Fruit fly (Drosophila melanogaster): ENCODE measurements around the gene CG14321.

The CG14321 gene

DNA sequence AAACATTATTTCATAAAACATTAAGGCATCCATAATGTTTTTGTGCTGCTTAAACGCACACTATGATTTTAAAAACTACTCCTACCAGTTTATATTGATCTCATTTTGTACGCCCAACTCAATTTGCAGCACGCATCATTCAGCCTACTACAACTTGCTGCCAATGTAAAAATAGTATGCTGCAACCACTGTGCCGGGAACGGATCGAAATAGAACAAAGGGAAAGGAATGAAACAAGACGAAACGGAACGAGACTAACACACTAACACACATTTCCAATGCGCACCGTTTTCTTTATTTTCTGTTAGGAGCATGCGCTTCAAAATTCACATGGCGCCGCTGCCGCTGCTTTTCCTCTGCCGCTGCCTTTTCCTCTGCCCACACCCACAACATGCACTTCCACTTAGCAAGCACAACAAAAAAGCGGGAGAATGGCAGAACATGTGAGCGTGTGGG lies 43.6 kb downstream of the CG14321 start (continued):
- no peak for TF ChIP-seq Atf-2 (GFP tag; optimal IDR thresholded peaks at IDR 0.05)
- no peak for TF ChIP-seq Mrtf (GFP tag; IDR thresholded peaks at IDR 0.05)
- peak; percentile 77; the same call in 2 of the 4 replicates for TF ChIP-seq chinmo (GFP tag; IDR thresholded peaks at IDR 0.05; ENCODE audit: partially characterized antibody)
- no peak for TF ChIP-seq oc (tag; optimal IDR thresholded peaks at IDR 0.05)
- TF ChIP-seq CG11504 (tag; optimal IDR thresholded peaks at IDR 0.05): peak; percentile 48
- TF ChIP-seq slbo (GFP tag; IDR thresholded peaks at IDR 0.05): peak; percentile 48; the same call in 1 of the 2 replicates
- peak; percentile 33; the same call in 1 of the 2 replicates for TF ChIP-seq CG14441 (GFP tag; IDR thresholded peaks at IDR 0.05)
- no peak for TF ChIP-seq CG15479 (GFP tag; optimal IDR thresholded peaks at IDR 0.05)
- no peak for TF ChIP-seq ab (GFP tag; optimal IDR thresholded peaks at IDR 0.05)
- no peak for TF ChIP-seq tgo (GFP tag; IDR thresholded peaks at IDR 0.05)
- TF ChIP-seq CG10959 (GFP tag; IDR thresholded peaks at IDR 0.05): no peak
- no peak for TF ChIP-seq Hr3 (GFP tag; optimal IDR thresholded peaks at IDR 0.05)
- no peak for TF ChIP-seq tx (GFP tag; optimal IDR thresholded peaks at IDR 0.05)
- TF ChIP-seq wek (GFP tag; optimal IDR thresholded peaks at IDR 0.05): no peak
- peak; percentile 41 for TF ChIP-seq onecut (GFP tag; IDR thresholded peaks at IDR 0.05)
- TF ChIP-seq h (optimal IDR thresholded peaks at IDR 0.05): no peak
- peak; percentile 24 for TF ChIP-seq ind (GFP tag; optimal IDR thresholded peaks at IDR 0.05)
- no peak for TF ChIP-seq Gsc (GFP tag; IDR thresholded peaks at IDR 0.05)
- TF ChIP-seq bowl (GFP tag; IDR thresholded peaks at IDR 0.05): no peak
- no peak for TF ChIP-seq CG15073 (GFP tag; optimal IDR thresholded peaks at IDR 0.05)
- no peak for TF ChIP-seq pan (optimal IDR thresholded peaks at IDR 0.05)
- TF ChIP-seq pan (GFP tag; optimal IDR thresholded peaks at IDR 0.05 in 1 of 2, IDR thresholded peaks at IDR 0.05 in 1 of 2): peak in 1 of 2 experiments; percentile 63
- TF ChIP-seq z (GFP tag; IDR thresholded peaks at IDR 0.05): no peak
- TF ChIP-seq tap (tag; optimal IDR thresholded peaks at IDR 0.05): no peak
- TF ChIP-seq Med (GFP tag): peak; percentile 84
- TF ChIP-seq Xrp1 (GFP tag; IDR thresholded peaks at IDR 0.05): no peak
- TF ChIP-seq crp (GFP tag; optimal IDR thresholded peaks at IDR 0.05): no peak
- peak; percentile 12 for TF ChIP-seq Abd-B (GFP tag; optimal IDR thresholded peaks at IDR 0.05)
- no peak for TF ChIP-seq Elba2 (GFP tag; optimal IDR thresholded peaks at IDR 0.05)
- peak; percentile 38 for TF ChIP-seq Ets65A (GFP tag)
- peak; percentile 16 for TF ChIP-seq HLH54F (GFP tag; optimal IDR thresholded peaks at IDR 0.05)
- TF ChIP-seq NFAT (GFP tag; IDR thresholded peaks at IDR 0.05): no peak
- no peak for TF ChIP-seq aop (GFP tag; IDR thresholded peaks at IDR 0.05)
- no peak for TF ChIP-seq CG11093 (GFP tag; IDR thresholded peaks at IDR 0.05)
- no peak for TF ChIP-seq az2 (GFP tag; optimal IDR thresholded peaks at IDR 0.05)
- TF ChIP-seq CG2875 (GFP tag; optimal IDR thresholded peaks at IDR 0.05): no peak
- no peak for TF ChIP-seq Tbp (GFP tag; optimal IDR thresholded peaks at IDR 0.05)
- no peak for TF ChIP-seq Hand (GFP tag; optimal IDR thresholded peaks at IDR 0.05)
- no peak for TF ChIP-seq HmgD (GFP tag; optimal IDR thresholded peaks at IDR 0.05)
- no peak for TF ChIP-seq C15 (GFP tag; IDR thresholded peaks at IDR 0.05)
- no peak for TF ChIP-seq ATbp (GFP tag; optimal IDR thresholded peaks at IDR 0.05)
- peak; percentile 30 for TF ChIP-seq NfI (GFP tag; optimal IDR thresholded peaks at IDR 0.05)
- no peak for TF ChIP-seq sqz (GFP tag; optimal IDR thresholded peaks at IDR 0.05)
- TF ChIP-seq chm (GFP tag; IDR thresholded peaks at IDR 0.05): no peak
- no peak for TF ChIP-seq CG8765 (GFP tag; IDR thresholded peaks at IDR 0.05)
- TF ChIP-seq CG30403 (GFP tag; optimal IDR thresholded peaks at IDR 0.05): peak; percentile 47
- peak; percentile 19 for TF ChIP-seq CG4282 (GFP tag; optimal IDR thresholded peaks at IDR 0.05)
- peak; percentile 33 for TF ChIP-seq Oli (tag; optimal IDR thresholded peaks at IDR 0.05)
- no peak for TF ChIP-seq CG32772 (GFP tag; IDR thresholded peaks at IDR 0.05)
- peak; percentile 30 for TF ChIP-seq CG13424 (tag; optimal IDR thresholded peaks at IDR 0.05)
- peak; percentile 45 for TF ChIP-seq lab (GFP tag; optimal IDR thresholded peaks at IDR 0.05)
- peak; percentile 41; the same call in 1 of the 2 replicates for TF ChIP-seq Rfx (GFP tag; IDR thresholded peaks at IDR 0.05)
- no peak for TF ChIP-seq zf30C (GFP tag; optimal IDR thresholded peaks at IDR 0.05)
